Fruit fly (Drosophila melanogaster): ENCODE measurements around the gene m.
A peak's percentile ranks its signal among the peaks of the same experiment; 100 is the strongest.

The m gene

dm6 chrX:11792415-11793328 lies 38.6 kb downstream of the m start, which contains the start of gene CkIIbeta (continued):
- TF ChIP-seq unc-4 (GFP tag; IDR thresholded peaks at IDR 0.05; ENCODE audit: partially characterized antibody): peak; percentile 89
- peak; percentile 31 for TF ChIP-seq CG12391 (tag; optimal IDR thresholded peaks at IDR 0.05)
- no peak for TF ChIP-seq Ssrp (tag; optimal IDR thresholded peaks at IDR 0.05)
- no peak for TF ChIP-seq CG8281 (tag; optimal IDR thresholded peaks at IDR 0.05)
- TF ChIP-seq CG32772 (GFP tag; IDR thresholded peaks at IDR 0.05): peak; percentile 46; the same call in 1 of the 2 replicates
- TF ChIP-seq CG1602 (GFP tag; optimal IDR thresholded peaks at IDR 0.05): peak; percentile 5
- TF ChIP-seq sima (GFP tag; optimal IDR thresholded peaks at IDR 0.05): no peak
- peak; percentile 39 for TF ChIP-seq CG17829 (tag; optimal IDR thresholded peaks at IDR 0.05)
- TF ChIP-seq Bteb2 (GFP tag; optimal IDR thresholded peaks at IDR 0.05): no peak
- no peak for TF ChIP-seq CG15269 (tag; optimal IDR thresholded peaks at IDR 0.05)
- peak; percentile 32 for TF ChIP-seq da (GFP tag; optimal IDR thresholded peaks at IDR 0.05)
- TF ChIP-seq CG6791 (GFP tag; IDR thresholded peaks at IDR 0.05; ENCODE audit: partially characterized antibody): peak; percentile 97
- TF ChIP-seq NK7.1 (GFP tag; optimal IDR thresholded peaks at IDR 0.05): no peak
- peak; percentile 35; the same call in 1 of the 2 replicates for TF ChIP-seq CG17328 (GFP tag; IDR thresholded peaks at IDR 0.05)
- peak; percentile 4 for TF ChIP-seq CG2678 (tag; optimal IDR thresholded peaks at IDR 0.05)
- TF ChIP-seq CG4820 (GFP tag; optimal IDR thresholded peaks at IDR 0.05): no peak
- no peak; the same call in 1 of the 2 replicates for TF ChIP-seq CG14014 (GFP tag; IDR thresholded peaks at IDR 0.05)
- TF ChIP-seq esg (GFP tag; conservative IDR thresholded peaks at IDR 0.05): no peak
- no peak for TF ChIP-seq CG6175 (GFP tag; IDR thresholded peaks at IDR 0.05)
- TF ChIP-seq CG3163 (GFP tag; optimal IDR thresholded peaks at IDR 0.05): peak; percentile 44
- peak; percentile 98 for TF ChIP-seq Sry-δ (GFP tag; optimal IDR thresholded peaks at IDR 0.05)
- no peak for TF ChIP-seq CG17612 (GFP tag; IDR thresholded peaks at IDR 0.05)
- TF ChIP-seq ato (GFP tag; IDR thresholded peaks at IDR 0.05; ENCODE audit: partially characterized antibody): peak; percentile 89
- TF ChIP-seq CG6689 (GFP tag; IDR thresholded peaks at IDR 0.05): 0 out of 2 replicates have a peak, but pooled peaks have one; percentile 8
- no peak for TF ChIP-seq ttk (GFP tag; IDR thresholded peaks at IDR 0.05)
- no peak for TF ChIP-seq Asciz (GFP tag; optimal IDR thresholded peaks at IDR 0.05)
- no peak for TF ChIP-seq Deaf1 (tag; optimal IDR thresholded peaks at IDR 0.05)
- peak; percentile 18 for TF ChIP-seq Spps (tag; optimal IDR thresholded peaks at IDR 0.05)
- peak; percentile 23 for TF ChIP-seq CG1792 (GFP tag; optimal IDR thresholded peaks at IDR 0.05)
- TF ChIP-seq CG16813 (GFP tag; IDR thresholded peaks at IDR 0.05; ENCODE audit: partially characterized antibody): peak; percentile 98
- peak; percentile 33 for TF ChIP-seq CG8944 (GFP tag; optimal IDR thresholded peaks at IDR 0.05)
- no peak for TF ChIP-seq tio (GFP tag; optimal IDR thresholded peaks at IDR 0.05)
- peak; percentile 71 for TF ChIP-seq mam (GFP tag; optimal IDR thresholded peaks at IDR 0.05)
- TF ChIP-seq al (GFP tag; IDR thresholded peaks at IDR 0.05): peak; percentile 49; the same call in 1 of the 2 replicates
- no peak for TF ChIP-seq fd96Cb (tag; optimal IDR thresholded peaks at IDR 0.05)
- peak; percentile 61; the same call in 1 of the 3 replicates for TF ChIP-seq CG34422 (GFP tag; IDR thresholded peaks at IDR 0.05)
- no peak for TF ChIP-seq CG12104 (GFP tag; optimal IDR thresholded peaks at IDR 0.05)
- TF ChIP-seq CG10565 (GFP tag; optimal IDR thresholded peaks at IDR 0.05): no peak
- peak; percentile 39 for TF ChIP-seq jumu (GFP tag; optimal IDR thresholded peaks at IDR 0.05)
- TF ChIP-seq phol (tag; optimal IDR thresholded peaks at IDR 0.05): peak; percentile 57
- peak; percentile 98 for TF ChIP-seq CG2116 (GFP tag; optimal IDR thresholded peaks at IDR 0.05)
- no peak for TF ChIP-seq btn (GFP tag; optimal IDR thresholded peaks at IDR 0.05)
- peak; percentile 30; the same call in 1 of the 2 replicates for TF ChIP-seq crol (GFP tag; IDR thresholded peaks at IDR 0.05)
- peak; percentile 12 for TF ChIP-seq chif (GFP tag; optimal IDR thresholded peaks at IDR 0.05)
- TF ChIP-seq CG12236 (GFP tag; optimal IDR thresholded peaks at IDR 0.05): no peak
- TF ChIP-seq gt (GFP tag; IDR thresholded peaks at IDR 0.05): no peak
- TF ChIP-seq Nf-YB (GFP tag; optimal IDR thresholded peaks at IDR 0.05): no peak
- TF ChIP-seq CG14860 (GFP tag; IDR thresholded peaks at IDR 0.05; ENCODE audit: partially characterized antibody): peak; percentile 92
- no peak for TF ChIP-seq fru (optimal IDR thresholded peaks at IDR 0.05)
